Worm (Caenorhabditis elegans) whole organism, mixed stage, embryonic: Measurements from ENCODE around the gene acly-1.

Source experiments
- bed-3 ChIP-seq: fragments of 200-800 bp; sonication (Bioruptor generic); optimal IDR thresholded peaks from 3 replicates; lab custom pipeline; 2018; ENCODE audit warnings: mild to moderate bottlenecking, missing genetic modification characterization, moderate library complexity, missing compliant biosample characterization
- blmp-1 ChIP-seq: fragments of 150-350 bp; optimal IDR thresholded peaks from 2 replicates; lab custom pipeline; 2014; ENCODE audit warnings: missing biosample characterization, missing genetic modification characterization
- ceh-39 ChIP-seq: fragments of 150-350 bp; optimal IDR thresholded peaks from 2 replicates; lab custom pipeline; 2014; ENCODE audit warnings: missing biosample characterization, missing genetic modification characterization
- ceh-43 ChIP-seq: fragments of 200-800 bp; sonication (Bioruptor generic); optimal IDR thresholded peaks from 2 replicates; lab custom pipeline; 2018; ENCODE audit warnings: mild to moderate bottlenecking, missing genetic modification characterization, moderate library complexity, missing compliant biosample characterization
- ces-1 ChIP-seq: fragments of 150-350 bp; optimal IDR thresholded peaks from 2 replicates; lab custom pipeline; 2014; ENCODE audit warnings: missing biosample characterization, missing genetic modification reagents, missing genetic modification characterization
- cnd-1 ChIP-seq: fragments of 200-800 bp; sonication (Bioruptor generic); optimal IDR thresholded peaks from 2 replicates; lab custom pipeline; 2018; ENCODE audit warnings: mild to moderate bottlenecking, missing genetic modification characterization, missing compliant biosample characterization
- drap-1 ChIP-seq: fragments of 200-800 bp; sonication (Bioruptor generic); optimal IDR thresholded peaks from 3 replicates; lab custom pipeline; 2018; ENCODE audit warnings: mild to moderate bottlenecking, missing genetic modification characterization, missing compliant biosample characterization
- elt-1 ChIP-seq: sonication (generic microtip); optimal IDR thresholded peaks from 2 replicates; lab custom pipeline; 2017; ENCODE audit warnings: missing genetic modification characterization, mild to moderate bottlenecking, missing compliant biosample characterization, antibody characterized with exemption, moderate library complexity, borderline replicate concordance; ENCODE audit not compliant: insufficient read depth
- elt-3 ChIP-seq: fragments of 150-350 bp; optimal IDR thresholded peaks from 2 replicates; lab custom pipeline; 2014; ENCODE audit warnings: missing biosample characterization, missing genetic modification characterization
- flh-1 ChIP-seq: fragments of 200-800 bp; sonication (Bioruptor generic); optimal IDR thresholded peaks from 2 replicates; lab custom pipeline; 2018; ENCODE audit warnings: mild to moderate bottlenecking, missing genetic modification characterization, moderate library complexity, missing compliant biosample characterization
- ham-2 ChIP-seq: fragments of 200-800 bp; sonication (Bioruptor generic); optimal IDR thresholded peaks from 2 replicates; lab custom pipeline; 2018; ENCODE audit warnings: mild to moderate bottlenecking, missing genetic modification characterization, missing compliant biosample characterization
- hlh-1 ChIP-seq: fragments of 150-350 bp; optimal IDR thresholded peaks from 2 replicates; lab custom pipeline; 2014; ENCODE audit warnings: missing biosample characterization, missing genetic modification reagents, missing genetic modification characterization
- lin-13 ChIP-seq: fragments of 150-350 bp; optimal IDR thresholded peaks from 2 replicates; lab custom pipeline; 2014; ENCODE audit warnings: missing biosample characterization, missing genetic modification characterization
- lsy-2 ChIP-seq: fragments of 150-350 bp; optimal IDR thresholded peaks from 2 replicates; lab custom pipeline; 2014; ENCODE audit warnings: missing biosample characterization, missing genetic modification characterization
- mab-5 ChIP-seq: fragments of 150-350 bp; optimal IDR thresholded peaks from 2 replicates; lab custom pipeline; 2014; ENCODE audit warnings: missing biosample characterization, missing genetic modification characterization
- mep-1 ChIP-seq: fragments of 150-350 bp; optimal IDR thresholded peaks from 2 replicates; lab custom pipeline; 2017; ENCODE audit warnings: missing biosample characterization, missing genetic modification reagents, missing genetic modification characterization, inconsistent platforms
- mls-2 ChIP-seq: sonication (generic microtip); optimal IDR thresholded peaks from 2 replicates; lab custom pipeline; 2016; ENCODE audit warnings: mild to moderate bottlenecking, missing genetic modification characterization, moderate library complexity, missing compliant biosample characterization
- nhr-237 ChIP-seq: fragments of 150-350 bp; optimal IDR thresholded peaks from 2 replicates; lab custom pipeline; 2014; ENCODE audit warnings: missing biosample characterization, missing genetic modification characterization
- nhr-76 ChIP-seq: sonication (generic microtip); optimal IDR thresholded peaks from 2 replicates; lab custom pipeline; 2017; ENCODE audit warnings: missing biosample characterization, missing genetic modification characterization
- pha-4 ChIP-seq: fragments of 150-350 bp; optimal IDR thresholded peaks from 2 replicates; lab custom pipeline; 2018; ENCODE audit warnings: missing biosample characterization, missing genetic modification reagents, missing genetic modification characterization
- sem-2 ChIP-seq: fragments of 200-800 bp; sonication (Bioruptor generic); optimal IDR thresholded peaks from 2 replicates; lab custom pipeline; 2018; ENCODE audit warnings: mild to moderate bottlenecking, missing genetic modification characterization, missing compliant biosample characterization
- snpc-4 ChIP-seq: fragments of 150-350 bp; optimal IDR thresholded peaks from 2 replicates; lab custom pipeline; 2014; ENCODE audit warnings: missing biosample characterization, missing genetic modification characterization
- sptf-1 ChIP-seq: sonication (generic microtip); optimal IDR thresholded peaks from 2 replicates; lab custom pipeline; 2017; ENCODE audit warnings: mild to moderate bottlenecking, missing genetic modification characterization, moderate library complexity, missing compliant biosample characterization
- tbx-8 ChIP-seq: fragments of 200-800 bp; sonication (Bioruptor generic); optimal IDR thresholded peaks from 2 replicates; lab custom pipeline; 2018; ENCODE audit warnings: mild to moderate bottlenecking, missing genetic modification characterization, moderate library complexity, missing compliant biosample characterization
- unc-120 ChIP-seq: sonication (generic microtip); optimal IDR thresholded peaks from 2 replicates; lab custom pipeline; 2017; ENCODE audit warnings: missing genetic modification characterization, missing compliant biosample characterization; ENCODE audit not compliant: poor library complexity, severe bottlenecking
- unc-39 ChIP-seq: fragments of 150-350 bp; optimal IDR thresholded peaks from 2 replicates; lab custom pipeline; 2014; ENCODE audit warnings: missing biosample characterization, missing genetic modification characterization
- unc-62 ChIP-seq: fragments of 150-350 bp; optimal IDR thresholded peaks from 2 replicates; lab custom pipeline; 2014; ENCODE audit warnings: missing biosample characterization, missing genetic modification reagents, missing genetic modification characterization
- zip-8 ChIP-seq: fragments of 150-350 bp; optimal IDR thresholded peaks from 2 replicates; lab custom pipeline; 2014; ENCODE audit warnings: missing biosample characterization, missing genetic modification characterization
- ztf-11 ChIP-seq: fragments of 150-350 bp; optimal IDR thresholded peaks from 2 replicates; lab custom pipeline; 2014; ENCODE audit warnings: missing biosample characterization, missing genetic modification characterization

The acly-1 gene

ce11 chrX:1477932-1478331, 1.4 kb upstream of the acly-1 start:
- TF ChIP-seq hlh-1 (tag; lab: Kevin White, UChicago), result no peak
- peak; percentile 18 for TF ChIP-seq elt-3

ce11 chrX:1478569-1478968, 773 bp upstream of the acly-1 start:
- TF ChIP-seq ces-1 (GFP tag; lab: Kevin White, UChicago) (no peak), nhr-237 (tag; lab: Kevin White, UChicago) (no peak), unc-62 (GFP tag; lab: Kevin White, UChicago) (no peak), drap-1 (no peak), flh-1 (GFP tag; lab: Kevin White, UChicago) (no peak), sptf-1 (tag; lab: Kevin White, UChicago) (no peak), unc-120 (tag; lab: Kevin White, UChicago) (no peak), unc-39 (no peak), mab-5 (tag; lab: Kevin White, UChicago) (no peak), ceh-39 (tag; lab: Kevin White, UChicago) (no peak), ceh-43 (GFP tag; lab: Kevin White, UChicago) (no peak), snpc-4 (no peak), ham-2 (GFP tag; lab: Kevin White, UChicago) (no peak), bed-3 (GFP tag; lab: Kevin White, UChicago) (no peak)

DNA sequence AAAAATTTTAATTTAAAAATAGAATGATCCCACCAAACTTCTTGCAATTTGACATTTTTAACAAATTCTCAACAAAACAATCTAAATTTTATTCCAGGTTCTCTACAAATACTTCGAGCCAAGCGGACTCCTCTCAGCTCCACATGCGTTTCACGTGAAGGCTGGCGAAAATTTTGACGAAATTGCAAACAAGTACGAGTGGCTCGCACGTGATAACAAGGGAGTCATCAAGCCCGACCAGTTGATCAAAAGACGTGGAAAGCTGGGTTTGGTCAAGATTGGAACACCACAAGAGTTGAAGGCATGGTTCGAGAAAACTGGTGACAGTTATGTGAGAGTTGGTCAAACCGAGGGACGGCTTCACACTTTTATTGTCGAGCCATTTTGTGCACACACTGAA, 295 bp downstream of the acly-1 start:
- TF ChIP-seq sem-2 (GFP tag; lab: Kevin White, UChicago) (no peak), nhr-237 (tag; lab: Kevin White, UChicago) (no peak), unc-120 (tag; lab: Kevin White, UChicago) (no peak), blmp-1 (no peak), hlh-1 (tag; lab: Kevin White, UChicago) (no peak), mep-1 (tag; lab: Kevin White, UChicago) (no peak)
- TF ChIP-seq, all 35 proteins: peak for 0

- TF ChIP-seq ztf-11 (tag; lab: Kevin White, UChicago), result no peak
- no peak for TF ChIP-seq ceh-43 (GFP tag; lab: Kevin White, UChicago)
- TF ChIP-seq tbx-8 (GFP tag; lab: Kevin White, UChicago), result no peak
- no peak for TF ChIP-seq sptf-1 (tag; lab: Kevin White, UChicago)
- TF ChIP-seq mls-2, result no peak
- TF ChIP-seq drap-1, result no peak
- TF ChIP-seq unc-120 (tag; lab: Kevin White, UChicago), result no peak
- TF ChIP-seq snpc-4, result no peak
- TF ChIP-seq sem-2 (GFP tag; lab: Kevin White, UChicago), result no peak
- no peak for TF ChIP-seq bed-3 (GFP tag; lab: Kevin White, UChicago)
- no peak for TF ChIP-seq lin-13
- TF ChIP-seq hlh-1 (tag; lab: Kevin White, UChicago), result no peak
- no peak for TF ChIP-seq unc-62 (GFP tag; lab: Kevin White, UChicago)
- no peak for TF ChIP-seq cnd-1 (tag; lab: Kevin White, UChicago)
- no peak for TF ChIP-seq nhr-76 (tag; lab: Kevin White, UChicago)
- no peak for TF ChIP-seq mab-5 (tag; lab: Kevin White, UChicago)
- TF ChIP-seq elt-1 (tag; lab: Kevin White, UChicago), result no peak
- TF ChIP-seq, all 35 proteins: peak for 0
Observed at ce11 chrX:1480564-1480963, 1.2 kb downstream of the acly-1 start.

ce11 chrX:1483229-1483628, 3.9 kb downstream of the acly-1 start:
- TF ChIP-seq pha-4 (tag; lab: Kevin White, UChicago) (no peak), elt-1 (tag; lab: Kevin White, UChicago) (no peak), nhr-237 (tag; lab: Kevin White, UChicago) (no peak), unc-120 (tag; lab: Kevin White, UChicago) (no peak), tbx-8 (GFP tag; lab: Kevin White, UChicago) (no peak), sptf-1 (tag; lab: Kevin White, UChicago) (no peak), lsy-2 (tag; lab: Kevin White, UChicago) (no peak), mls-2 (no peak), cnd-1 (tag; lab: Kevin White, UChicago) (no peak), mab-5 (tag; lab: Kevin White, UChicago) (no peak), zip-8 (tag; lab: Kevin White, UChicago) (no peak), drap-1 (no peak)
- TF ChIP-seq, all 35 proteins: peak for 0
